Worm (Caenorhabditis elegans): ENCODE results near the gene T27A10.5.
A peak's percentile ranks its signal among the peaks of the same experiment; 100 is the strongest.

The T27A10.5 gene

ce11 chrX:3572490-3572889 lies 892 bp downstream of the T27A10.5 start, which contains the start of gene vit-3:
Gene vit-3, minus strand, starts transcription at chrX:3572549.
- TF ChIP-seq lin-15B (tag; optimal IDR thresholded peaks at IDR 0.05) = no peak

- TF ChIP-seq fkh-2 (tag; optimal IDR thresholded peaks at IDR 0.05) = no peak
- no peak for TF ChIP-seq nhr-67 (tag; optimal IDR thresholded peaks at IDR 0.05)
- no peak for TF ChIP-seq ceh-9 (tag; optimal IDR thresholded peaks at IDR 0.05)
- no peak for TF ChIP-seq nhr-12 (tag; optimal IDR thresholded peaks at IDR 0.05)
- no peak for TF ChIP-seq nhr-11 (tag; optimal IDR thresholded peaks at IDR 0.05)
Observed at ce11 chrX:3566856-3567255, 6.5 kb downstream of the T27A10.5 start.

- no peak for TF ChIP-seq lin-39 (tag; optimal IDR thresholded peaks at IDR 0.05)
- no peak for TF ChIP-seq ceh-9 (tag; optimal IDR thresholded peaks at IDR 0.05)
- TF ChIP-seq zag-1 (tag; optimal IDR thresholded peaks at IDR 0.05) = no peak
- no peak for TF ChIP-seq ceh-82 (tag; optimal IDR thresholded peaks at IDR 0.05)
- no peak for TF ChIP-seq ama-1 (optimal IDR thresholded peaks at IDR 0.05)
Observed at ce11 chrX:3563903-3564302, 9.5 kb downstream of the T27A10.5 start, which contains the start of gene vit-4. Gene vit-4, minus strand, starts transcription at chrX:3563965.

ce11 chrX:3555930-3556329 lies 17.5 kb downstream of the T27A10.5 start:
- TF ChIP-seq elt-2 (tag; optimal IDR thresholded peaks at IDR 0.05) (peak; percentile 78), pqm-1 (tag; optimal IDR thresholded peaks at IDR 0.05) (peak; percentile 62), sea-2 (GFP tag; optimal IDR thresholded peaks at IDR 0.05) (no peak)

ce11 chrX:3554117-3554516 lies 19.3 kb downstream of the T27A10.5 start:
- TF ChIP-seq lin-15B (tag; optimal IDR thresholded peaks at IDR 0.05) (no peak), ceh-28 (tag; optimal IDR thresholded peaks at IDR 0.05) (no peak), nhr-23 (tag; optimal IDR thresholded peaks at IDR 0.05) (no peak), eor-1 (tag; optimal IDR thresholded peaks at IDR 0.05) (no peak), elt-1 (tag; optimal IDR thresholded peaks at IDR 0.05) (no peak)

ce11 chrX:3553687-3554086 lies 19.7 kb downstream of the T27A10.5 start:
- TF ChIP-seq nhr-237 (tag; optimal IDR thresholded peaks at IDR 0.05) (no peak), pqm-1 (tag; optimal IDR thresholded peaks at IDR 0.05) (no peak), hmg-11 (tag; optimal IDR thresholded peaks at IDR 0.05) (no peak), mml-1 (tag; optimal IDR thresholded peaks at IDR 0.05) (no peak), nhr-11 (tag; optimal IDR thresholded peaks at IDR 0.05) (no peak), ceh-28 (tag; optimal IDR thresholded peaks at IDR 0.05) (no peak), elt-3 (tag; optimal IDR thresholded peaks at IDR 0.05) (no peak), nhr-43 (tag; optimal IDR thresholded peaks at IDR 0.05; ENCODE audit: poor library complexity, severe bottlenecking) (no peak), R02D3.7 (tag; optimal IDR thresholded peaks at IDR 0.05) (no peak)

- TF ChIP-seq pqm-1 (tag; optimal IDR thresholded peaks at IDR 0.05) (peak; percentile 77), elt-2 (tag; optimal IDR thresholded peaks at IDR 0.05) (peak; percentile 81), nhr-43 (tag; optimal IDR thresholded peaks at IDR 0.05; ENCODE audit: poor library complexity, severe bottlenecking) (no peak)
Observed at ce11 chrX:3552948-3553347, 20.4 kb downstream of the T27A10.5 start.

ce11 chrX:3551173-3551572 lies 22.2 kb downstream of the T27A10.5 start:
- TF ChIP-seq tbx-2 (tag; optimal IDR thresholded peaks at IDR 0.05) (no peak), elt-2 (tag; optimal IDR thresholded peaks at IDR 0.05) (peak; percentile 73), nhr-25 (tag; optimal IDR thresholded peaks at IDR 0.05) (no peak), sea-2 (GFP tag; optimal IDR thresholded peaks at IDR 0.05) (no peak), jun-1 (tag; optimal IDR thresholded peaks at IDR 0.05) (peak; percentile 30), pha-4 (tag; optimal IDR thresholded peaks at IDR 0.05) (no peak), pqm-1 (tag; optimal IDR thresholded peaks at IDR 0.05) (peak; percentile 34), daf-12 (tag; optimal IDR thresholded peaks at IDR 0.05) (no peak)
